Worm (Caenorhabditis elegans) whole organism, L1 larva: ENCODE data around the gene W02D7.12.

Source experiments
- ama-1 ChIP-seq: fragments of 150-350 bp; optimal IDR thresholded peaks from 2 replicates; lab custom pipeline; 2014
- ceh-82 ChIP-seq, 3 experiments: fragments of 150-350 bp in 1 of 3; sonication (generic microtip) in 2 of 3; optimal IDR thresholded peaks; 2 replicates each; lab custom pipeline; 2014 to 2017; ENCODE audit warnings: missing biosample characterization in 3 of 3, missing genetic modification characterization in 3 of 3
- egl-13 ChIP-seq: sonication (generic microtip); optimal IDR thresholded peaks from 2 replicates; lab custom pipeline; 2016; ENCODE audit warnings: missing genotype, missing genetic modification reagents, missing genetic modification characterization, missing compliant biosample characterization
- egl-27 ChIP-seq, 2 experiments: fragments of 150-350 bp in 1 of 2; sonication (generic microtip); optimal IDR thresholded peaks; 3 replicates each; lab custom pipeline; 2017 to 2018; ENCODE audit warnings: missing biosample characterization in 2 of 2, missing genetic modification characterization in 2 of 2, missing genetic modification reagents in 2 of 2
- fkh-10 ChIP-seq: sonication (generic microtip); optimal IDR thresholded peaks from 2 replicates; lab custom pipeline; 2017; ENCODE audit warnings: missing biosample characterization, missing genetic modification reagents, missing genetic modification characterization
- hpl-2 ChIP-seq: fragments of 150-350 bp; optimal IDR thresholded peaks from 2 replicates; lab custom pipeline; 2014; ENCODE audit warnings: missing biosample characterization, missing genetic modification reagents, missing genetic modification characterization
- lin-13 ChIP-seq: fragments of 150-350 bp; optimal IDR thresholded peaks from 2 replicates; lab custom pipeline; 2014; ENCODE audit warnings: missing biosample characterization, missing genetic modification reagents, missing genetic modification characterization
- nhr-85 ChIP-seq: sonication (generic microtip); peaks from one replicate; lab custom pipeline; 2016; ENCODE audit warnings: missing genetic modification characterization, inconsistent platforms, missing compliant biosample characterization
- pqm-1 ChIP-seq: sonication (generic microtip); optimal IDR thresholded peaks from 3 replicates; lab custom pipeline; 2017; ENCODE audit warnings: missing biosample characterization, missing genetic modification characterization
- snpc-4 ChIP-seq: fragments of 150-350 bp; optimal IDR thresholded peaks from 2 replicates; lab custom pipeline; 2014; ENCODE audit warnings: missing biosample characterization, missing genetic modification characterization
- xbp-1 ChIP-seq: sonication (generic microtip); optimal IDR thresholded peaks from 2 replicates; lab custom pipeline; 2016; ENCODE audit warnings: missing genetic modification characterization, missing compliant biosample characterization
- zip-4 ChIP-seq: fragments of 200-800 bp; sonication (Bioruptor generic); optimal IDR thresholded peaks from 2 replicates; lab custom pipeline; 2018; ENCODE audit warnings: mild to moderate bottlenecking, missing genetic modification characterization, moderate library complexity, missing compliant biosample characterization

DNA sequence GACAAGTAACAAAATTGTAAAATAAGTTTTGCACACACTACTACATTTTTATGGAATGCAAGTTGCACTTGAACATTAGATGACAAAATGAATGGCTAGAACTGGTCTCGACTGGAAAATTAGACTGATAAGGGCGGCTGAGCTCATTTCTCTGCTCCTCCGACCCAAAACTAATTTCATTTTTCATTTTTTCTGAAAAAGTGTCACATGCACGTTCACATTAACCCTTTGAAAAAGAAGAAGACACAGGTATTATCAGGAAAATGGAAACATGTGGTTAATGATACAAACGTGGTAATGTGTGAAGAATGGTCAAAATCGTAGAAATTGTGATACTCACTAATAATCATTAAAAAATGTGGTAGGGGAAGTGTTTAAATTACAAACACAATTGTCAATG lies 4.3 kb upstream of the W02D7.12 start:
- TF ChIP-seq pqm-1 (tag; lab: Kevin White, UChicago), result no peak
- no peak for TF ChIP-seq egl-27 (tag; optimal IDR thresholded peaks at IDR 0.05; lab: Kevin White, UChicago)
- TF ChIP-seq hpl-2, result no peak
- no peak for TF ChIP-seq snpc-4 (tag; lab: Kevin White, UChicago)
- no peak for TF ChIP-seq xbp-1 (tag; lab: Kevin White, UChicago)
- no peak for TF ChIP-seq zip-4 (GFP tag; lab: Kevin White, UChicago)
- TF ChIP-seq nhr-85 (tag; lab: Kevin White, UChicago), result no peak
- no peak for TF ChIP-seq egl-13
- TF ChIP-seq fkh-10, result no peak
- no peak for TF ChIP-seq lin-13 (GFP tag; lab: Kevin White, UChicago)
- no peak for TF ChIP-seq ceh-82 (tag; optimal IDR thresholded peaks at IDR 0.05; lab: Kevin White, UChicago)
- TF ChIP-seq ama-1 (lab: Kevin White, UChicago), result no peak
